Fruit fly (Drosophila melanogaster) whole organism, embryonic: ENCODE measurements around the gene Pka-C3.
A peak's percentile ranks its signal among the peaks of the same experiment; 100 is the strongest.

Source experiments
- Abd-B ChIP-seq: fragments of 200-800 bp; sonication (Bioruptor generic); optimal IDR thresholded peaks from 2 replicates; lab custom pipeline; 2018; ENCODE audit warnings: missing biosample characterization, mild to moderate bottlenecking, missing genetic modification characterization, moderate library complexity
- CG11093 ChIP-seq: fragments of 200-800 bp; sonication (Bioruptor generic); IDR thresholded peaks from 3 replicates; pipeline ENCODE4 v1.3.6; 2022; ENCODE audit warnings: missing biosample characterization, missing genetic modification characterization
- CG11560 ChIP-seq: fragments of 200-800 bp; sonication (Bioruptor generic); IDR thresholded peaks from 3 replicates; pipeline ENCODE4 v1.3.6; 2022; ENCODE audit warnings: missing biosample characterization, missing genetic modification characterization
- CG11695 ChIP-seq: fragments of 200-800 bp; sonication (Bioruptor generic); IDR thresholded peaks from 3 replicates; pipeline ENCODE4 v1.3.6; 2022; ENCODE audit warnings: missing biosample characterization, missing genetic modification characterization
- CG12071 ChIP-seq: fragments of 200-800 bp; sonication (Bioruptor generic); optimal IDR thresholded peaks from 3 replicates; lab custom pipeline; 2018; ENCODE audit warnings: missing biosample characterization, mild to moderate bottlenecking, missing genetic modification characterization
- CG12155 ChIP-seq: fragments of 200-800 bp; sonication (Bioruptor generic); optimal IDR thresholded peaks from 3 replicates; lab custom pipeline; 2016; ENCODE audit warnings: missing biosample characterization, missing genetic modification characterization
- CG12391 ChIP-seq: fragments of 200-800 bp; sonication (Bioruptor generic); optimal IDR thresholded peaks from 3 replicates; lab custom pipeline; 2018; ENCODE audit warnings: missing biosample characterization, mild to moderate bottlenecking, missing genetic modification characterization, moderate library complexity
- CG13123 ChIP-seq: fragments of 200-800 bp; sonication (Bioruptor generic); optimal IDR thresholded peaks from 2 replicates; lab custom pipeline; 2016; ENCODE audit warnings: missing biosample characterization, missing genetic modification characterization
- CG14667 ChIP-seq: fragments of 200-800 bp; sonication (Bioruptor generic); IDR thresholded peaks from 2 replicates; pipeline ENCODE4 v1.3.6; 2022; ENCODE audit warnings: missing biosample characterization, missing genetic modification characterization
- CG1602 ChIP-seq: fragments of 200-800 bp; sonication (Bioruptor generic); optimal IDR thresholded peaks from 3 replicates; lab custom pipeline; 2016; ENCODE audit warnings: missing biosample characterization, missing genetic modification characterization
- CG17328 ChIP-seq: fragments of 200-800 bp; sonication (Bioruptor generic); IDR thresholded peaks from 2 replicates; pipeline ENCODE4 v1.3.6; 2022; ENCODE audit warnings: missing biosample characterization, missing genetic modification characterization
- CG18011 ChIP-seq: fragments of 200-800 bp; sonication (Bioruptor generic); optimal IDR thresholded peaks from 2 replicates; lab custom pipeline; 2017; ENCODE audit warnings: missing biosample characterization, missing genetic modification characterization, mild to moderate bottlenecking, moderate library complexity, missing genotype
- CG1832 ChIP-seq: fragments of 200-800 bp; sonication (Bioruptor generic); optimal IDR thresholded peaks from 2 replicates; lab custom pipeline; 2017; ENCODE audit warnings: missing biosample characterization, mild to moderate bottlenecking, missing genetic modification characterization, inconsistent platforms
- CG2199 ChIP-seq: fragments of 200-800 bp; sonication (Bioruptor generic); IDR thresholded peaks from 3 replicates; pipeline ENCODE4 v1.3.6; 2022; ENCODE audit warnings: missing biosample characterization, missing genetic modification characterization
- CG2889 ChIP-seq: fragments of 200-800 bp; sonication (Bioruptor generic); IDR thresholded peaks from 3 replicates; pipeline ENCODE4 v1.3.6; 2022; ENCODE audit warnings: missing biosample characterization, missing genetic modification characterization
- CG34422 ChIP-seq: fragments of 200-800 bp; sonication (Bioruptor generic); IDR thresholded peaks from 3 replicates; pipeline ENCODE4 v1.3.6; 2022; ENCODE audit warnings: missing biosample characterization, missing genetic modification characterization
- CG3847 ChIP-seq: fragments of 200-800 bp; sonication (Bioruptor generic); IDR thresholded peaks from 2 replicates; pipeline ENCODE4 v1.3.6; 2022; ENCODE audit warnings: missing biosample characterization, missing genetic modification characterization
- CG4328 ChIP-seq: fragments of 200-800 bp; sonication (Bioruptor generic); optimal IDR thresholded peaks from 3 replicates; lab custom pipeline; 2017; ENCODE audit warnings: missing biosample characterization, missing genetic modification reagents, missing genetic modification characterization
- CG6813 ChIP-seq: fragments of 200-800 bp; sonication (Bioruptor generic); optimal IDR thresholded peaks from 2 replicates; lab custom pipeline; 2017; ENCODE audit warnings: missing biosample characterization, missing genetic modification characterization, mild to moderate bottlenecking, moderate library complexity, missing genetic modification reagents
- CG7372 ChIP-seq: fragments of 200-800 bp; sonication (Bioruptor generic); IDR thresholded peaks from 2 replicates; pipeline ENCODE4 v1.3.6; 2022; ENCODE audit warnings: missing biosample characterization, missing genetic modification characterization
- CG7987 ChIP-seq: fragments of 200-800 bp; sonication (Bioruptor generic); optimal IDR thresholded peaks from 2 replicates; lab custom pipeline; 2018; ENCODE audit warnings: missing biosample characterization, mild to moderate bottlenecking, missing genetic modification characterization, moderate library complexity
- CG8290 ChIP-seq, 3 experiments: fragments of 200-800 bp; sonication (Bioruptor generic); optimal IDR thresholded peaks; 2 replicates each; lab custom pipeline; 2016 to 2019; ENCODE audit warnings: missing biosample characterization in 3 of 3, missing genetic modification characterization in 3 of 3, mild to moderate bottlenecking in 2 of 3, moderate library complexity in 1 of 3
- CG8388 ChIP-seq: fragments of 200-800 bp; sonication (Bioruptor generic); optimal IDR thresholded peaks from 2 replicates; lab custom pipeline; 2019; ENCODE audit warnings: missing biosample characterization, mild to moderate bottlenecking, missing genetic modification characterization, moderate library complexity
- D ChIP-seq, 2 experiments: fragments of 200-800 bp in 1 of 2; fragments of >200 bp in 1 of 2; sonication (Bioruptor generic) in 1 of 2; optimal IDR thresholded peaks; 2 replicates in 1 of 2; 3 replicates in 1 of 2; lab custom pipeline; 2017; ENCODE audit warnings: mild to moderate bottlenecking in 1 of 2, missing biosample characterization in 1 of 2, missing genetic modification characterization in 1 of 2, missing genetic modification reagents in 1 of 2
- Kr ChIP-seq: fragments of 200-800 bp; sonication (Bioruptor generic); optimal IDR thresholded peaks from 2 replicates; lab custom pipeline; 2017; ENCODE audit warnings: missing biosample characterization, mild to moderate bottlenecking, missing genetic modification characterization
- MBD-R2 ChIP-seq: fragments of 200-800 bp; sonication (Bioruptor generic); IDR thresholded peaks from 2 replicates; pipeline ENCODE4 v1.3.6; 2022; ENCODE audit warnings: missing biosample characterization, missing genetic modification characterization
- Max ChIP-seq: fragments of 200-800 bp; sonication (Bioruptor generic); optimal IDR thresholded peaks from 2 replicates; lab custom pipeline; 2016; ENCODE audit warnings: missing biosample characterization, mild to moderate bottlenecking, missing genetic modification characterization
- Opbp ChIP-seq: fragments of 200-800 bp; sonication (Bioruptor generic); IDR thresholded peaks from 3 replicates; pipeline ENCODE4 v1.3.6; 2022; ENCODE audit warnings: missing biosample characterization, missing genetic modification characterization; ENCODE audit not compliant: partially characterized antibody
- PHDP ChIP-seq: fragments of 200-800 bp; sonication (Bioruptor generic); optimal IDR thresholded peaks from 3 replicates; lab custom pipeline; 2018; ENCODE audit warnings: missing biosample characterization, mild to moderate bottlenecking, missing genetic modification characterization, moderate library complexity
- Side ChIP-seq: fragments of 200-800 bp; sonication (Bioruptor generic); optimal IDR thresholded peaks from 2 replicates; lab custom pipeline; 2016; ENCODE audit warnings: missing biosample characterization, missing genetic modification characterization
- Ssrp ChIP-seq: fragments of 200-800 bp; sonication (Bioruptor generic); optimal IDR thresholded peaks from 2 replicates; lab custom pipeline; 2018; ENCODE audit warnings: missing biosample characterization, mild to moderate bottlenecking, missing genetic modification characterization, moderate library complexity
- TFAM ChIP-seq: fragments of 200-800 bp; sonication (Bioruptor generic); optimal IDR thresholded peaks from 2 replicates; lab custom pipeline; 2017; ENCODE audit warnings: missing biosample characterization, missing genetic modification characterization, inconsistent platforms
- Taf1 ChIP-seq: fragments of 200-800 bp; sonication (Bioruptor generic); IDR thresholded peaks from 2 replicates; pipeline ENCODE4 v1.3.6; 2022; ENCODE audit warnings: missing biosample characterization, missing genetic modification characterization
- caup ChIP-seq: fragments of 200-800 bp; sonication (Bioruptor generic); optimal IDR thresholded peaks from 3 replicates; lab custom pipeline; 2017; ENCODE audit warnings: missing biosample characterization, mild to moderate bottlenecking, missing genetic modification characterization, moderate library complexity; ENCODE audit not compliant: severe bottlenecking
- disco-r ChIP-seq: fragments of 200-800 bp; sonication (Bioruptor generic); optimal IDR thresholded peaks from 2 replicates; lab custom pipeline; 2016; ENCODE audit warnings: missing biosample characterization, missing genetic modification characterization
- ems ChIP-seq: fragments of 200-800 bp; sonication (Bioruptor generic); optimal IDR thresholded peaks from 3 replicates; lab custom pipeline; 2016; ENCODE audit warnings: missing biosample characterization, missing genetic modification characterization
- fru ChIP-seq: fragments of >200 bp; optimal IDR thresholded peaks from 2 replicates; lab custom pipeline; 2017
- gce ChIP-seq: fragments of 200-800 bp; sonication (Bioruptor generic); IDR thresholded peaks from 3 replicates; pipeline ENCODE4 v1.3.6; 2022; ENCODE audit warnings: missing biosample characterization, missing genetic modification characterization
- ind ChIP-seq: fragments of 200-800 bp; sonication (Bioruptor generic); optimal IDR thresholded peaks from 3 replicates; lab custom pipeline; 2016; ENCODE audit warnings: missing biosample characterization, missing genetic modification characterization
- knrl ChIP-seq: fragments of 200-800 bp; sonication (Bioruptor generic); IDR thresholded peaks from 3 replicates; pipeline ENCODE4 v1.3.6; 2022; ENCODE audit warnings: missing biosample characterization, missing genetic modification characterization; ENCODE audit not compliant: partially characterized antibody
- nerfin-2 ChIP-seq: fragments of 200-800 bp; sonication (Bioruptor generic); IDR thresholded peaks from 2 replicates; pipeline ENCODE4 v1.3.6; 2022; ENCODE audit warnings: missing biosample characterization, missing genetic modification characterization; ENCODE audit not compliant: partially characterized antibody
- scrt ChIP-seq: fragments of 200-800 bp; sonication (Bioruptor generic); optimal IDR thresholded peaks from 2 replicates; lab custom pipeline; 2018; ENCODE audit warnings: missing biosample characterization, mild to moderate bottlenecking, missing genetic modification characterization, moderate library complexity
- sd ChIP-seq: fragments of 200-800 bp; sonication (Bioruptor generic); optimal IDR thresholded peaks from 3 replicates; lab custom pipeline; 2018; ENCODE audit warnings: missing biosample characterization, mild to moderate bottlenecking, missing genetic modification characterization, moderate library complexity
- sens ChIP-seq: fragments of 200-800 bp; sonication (Bioruptor generic); peaks from one replicate; lab custom pipeline; 2016; ENCODE audit warnings: missing biosample characterization, missing genetic modification characterization
- sug ChIP-seq: fragments of 200-800 bp; optimal IDR thresholded peaks from 2 replicates; lab custom pipeline; 2019; ENCODE audit warnings: missing biosample characterization, mild to moderate bottlenecking, missing genetic modification characterization, moderate library complexity
- vnd ChIP-seq: fragments of 200-800 bp; sonication (Bioruptor generic); IDR thresholded peaks from 3 replicates; pipeline ENCODE4 v1.3.6; 2022; ENCODE audit warnings: missing biosample characterization, missing genetic modification characterization; ENCODE audit not compliant: partially characterized antibody
- vvl ChIP-seq: fragments of 200-800 bp; sonication (Bioruptor generic); IDR thresholded peaks from 2 replicates; pipeline ENCODE4 v1.3.6; 2022; ENCODE audit warnings: missing biosample characterization, missing genetic modification characterization
- wdn ChIP-seq: fragments of 200-800 bp; sonication (Bioruptor generic); IDR thresholded peaks from 2 replicates; pipeline ENCODE4 v1.3.6; 2022; ENCODE audit warnings: missing biosample characterization, missing genetic modification characterization

The Pka-C3 gene

DNA sequence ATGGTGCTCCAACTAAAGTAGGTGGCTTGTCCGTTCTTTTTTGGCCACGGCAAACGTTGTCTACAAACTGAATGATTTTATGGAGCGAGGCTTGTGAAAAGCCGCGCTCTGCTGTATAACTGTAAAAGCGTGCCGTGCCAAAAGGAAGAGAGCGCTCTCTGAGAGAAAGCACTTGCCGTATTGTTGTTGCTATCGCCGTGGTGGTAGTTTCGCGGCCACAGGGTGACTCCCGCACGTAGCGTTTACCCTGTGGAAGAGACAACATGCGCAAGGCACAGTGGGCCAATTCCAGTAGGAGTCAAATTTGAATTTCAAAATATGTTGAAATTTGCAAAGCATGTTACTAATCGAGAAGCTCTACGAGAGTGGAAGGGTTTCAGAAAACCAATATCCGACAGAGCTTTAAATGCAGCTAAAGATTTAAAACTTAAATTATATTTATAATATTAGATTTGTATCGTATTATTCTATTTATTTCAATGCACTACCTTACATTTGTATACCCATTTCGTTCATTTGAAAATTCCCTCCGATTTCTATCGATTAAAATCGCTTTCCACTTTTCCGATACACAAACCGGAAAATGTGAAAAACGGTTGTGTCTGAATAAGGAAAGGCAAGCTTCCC, 29.7 kb downstream of the Pka-C3 start, which contains the start of gene sff (continued):
- TF ChIP-seq ems (peak; percentile 59), CG18011 (GFP tag; lab: Kevin White, UChicago) (peak; percentile 61), CG3847 (GFP tag; lab: Robert Waterston, UW) (peak; percentile 81), CG34422 (peak; percentile 92), vnd (GFP tag; lab: Robert Waterston, UW) (0 out of 3 replicates have a peak, but pooled peaks have one; percentile 20), Max (peak; percentile 75), sug (peak; percentile 85), Taf1 (GFP tag; lab: Robert Waterston, UW) (peak; percentile 63), Abd-B (GFP tag; lab: Kevin White, UChicago) (peak; percentile 89), knrl (GFP tag; lab: Robert Waterston, UW) (peak; percentile 48; the same call in 1 of the 3 replicates), CG8388 (GFP tag; lab: Kevin White, UChicago) (peak; percentile 83), nerfin-2 (GFP tag; lab: Robert Waterston, UW) (no peak), CG2199 (GFP tag; lab: Robert Waterston, UW) (peak; percentile 72; the same call in 2 of the 3 replicates), TFAM (GFP tag; lab: Kevin White, UChicago) (peak; percentile 13), wdn (GFP tag; lab: Robert Waterston, UW) (peak; percentile 68), CG2889 (GFP tag; lab: Robert Waterston, UW) (peak; percentile 68; the same call in 2 of the 3 replicates), Opbp (GFP tag; lab: Robert Waterston, UW) (no peak), Side (peak; percentile 38), CG7372 (peak; percentile 88), CG1832 (GFP tag; lab: Kevin White, UChicago) (no peak), vvl (GFP tag; lab: Robert Waterston, UW) (peak; percentile 93), CG6813 (GFP tag; lab: Kevin White, UChicago) (peak; percentile 89), Ssrp (tag; lab: Kevin White, UChicago) (peak; percentile 92), CG12071 (GFP tag; lab: Kevin White, UChicago) (peak; percentile 86), Kr (no peak), caup (GFP tag; lab: Kevin White, UChicago) (peak; percentile 85), CG4328 (GFP tag; lab: Kevin White, UChicago) (peak; percentile 86), fru (no peak), gce (GFP tag; lab: Robert Waterston, UW) (peak; percentile 71), CG12155 (GFP tag; lab: Kevin White, UChicago) (peak; percentile 78), CG11560 (tag; lab: Robert Waterston, UW) (peak; percentile 79), PHDP (tag; lab: Kevin White, UChicago) (peak; percentile 89), CG12391 (peak; percentile 92), CG13123 (peak; percentile 56), CG11695 (GFP tag; lab: Robert Waterston, UW) (peak; percentile 87), CG17328 (GFP tag; lab: Robert Waterston, UW) (peak; percentile 81), sd (peak; percentile 52), sens (GFP tag; lab: Kevin White, UChicago) (peak; percentile 95), scrt (GFP tag; lab: Kevin White, UChicago) (peak; percentile 69), CG7987 (GFP tag; lab: Kevin White, UChicago) (peak; percentile 77), CG8290 (GFP tag; optimal IDR thresholded peaks at IDR 0.05; lab: Kevin White, UChicago) (peak; percentile 65), CG8290 (tag; optimal IDR thresholded peaks at IDR 0.05; lab: Kevin White, UChicago) (peak; percentile 65 to 74), CG14667 (peak; percentile 78), CG11093 (GFP tag; lab: Robert Waterston, UW) (peak; percentile 90), ind (GFP tag; lab: Kevin White, UChicago) (peak; percentile 86), MBD-R2 (peak; percentile 76), CG1602 (GFP tag; lab: Kevin White, UChicago) (peak; percentile 85), D (optimal IDR thresholded peaks at IDR 0.05; lab: Kevin White, UChicago) (no peak), D (GFP tag; optimal IDR thresholded peaks at IDR 0.05; lab: Kevin White, UChicago) (peak; percentile 87), disco-r (GFP tag; lab: Kevin White, UChicago) (peak; percentile 40)
